Worm (Caenorhabditis elegans) whole organism, midembryonic: ENCODE data around the gene K07F5.15.

Source experiments
- T22C8.4 ChIP-seq: fragments of 200-800 bp; sonication (Bioruptor generic); IDR thresholded peaks from 2 replicates; pipeline ENCODE4 v1.3.6; 2022; ENCODE audit warnings: missing genetic modification characterization, missing compliant biosample characterization
- cog-1 ChIP-seq: sonication (generic microtip); optimal IDR thresholded peaks from 2 replicates; lab custom pipeline; 2016; ENCODE audit warnings: missing genetic modification characterization, missing compliant biosample characterization
- flt-1 ChIP-seq: fragments of 200-800 bp; sonication (Bioruptor generic); IDR thresholded peaks from 2 replicates; pipeline ENCODE4 v1.3.6; 2022; ENCODE audit warnings: missing genetic modification characterization, missing compliant biosample characterization
- klf-2 ChIP-seq: fragments of 200-800 bp; sonication (Bioruptor generic); conservative IDR thresholded peaks from 2 replicates; pipeline ENCODE4 v1.3.6; 2022; ENCODE audit warnings: missing genetic modification reagents, missing genetic modification characterization, missing compliant biosample characterization
- med-1 ChIP-seq: sonication (generic microtip); optimal IDR thresholded peaks from 2 replicates; lab custom pipeline; 2017; ENCODE audit warnings: missing genetic modification characterization, mild to moderate bottlenecking, missing compliant biosample characterization, antibody characterized with exemption, missing genetic modification reagents; ENCODE audit not compliant: insufficient read depth
- ref-1 ChIP-seq: fragments of 200-800 bp; sonication (Bioruptor generic); conservative IDR thresholded peaks from 2 replicates; pipeline ENCODE4 v1.3.6; 2022; ENCODE audit warnings: missing genetic modification reagents, missing genetic modification characterization, missing compliant biosample characterization
- tab-1 ChIP-seq: fragments of 200-800 bp; sonication (Bioruptor generic); IDR thresholded peaks from 2 replicates; pipeline ENCODE4 v1.3.6; 2022; ENCODE audit warnings: missing genetic modification characterization, missing compliant biosample characterization
- ztf-23 ChIP-seq: fragments of 200-800 bp; sonication (Bioruptor generic); IDR thresholded peaks from 2 replicates; pipeline ENCODE4 v1.3.6; 2022; ENCODE audit warnings: missing genetic modification reagents, missing genetic modification characterization, missing compliant biosample characterization
- ztf-29 ChIP-seq: fragments of 200-800 bp; sonication (Bioruptor generic); IDR thresholded peaks from 2 replicates; pipeline ENCODE4 v1.3.6; 2022; ENCODE audit warnings: missing genetic modification reagents, missing genetic modification characterization, missing compliant biosample characterization

Gene K07F5.15

ce11 chrIV:9864778-9865177, at the start of gene K07F5.15, which contains the start of gene K07F5.22:
Gene K07F5.15 (plus strand): TSS chrIV:9865078.
Gene K07F5.22 (plus strand): TSS chrIV:9865078.
- TF ChIP-seq cog-1 (tag; lab: Kevin White, UChicago) (no peak), T22C8.4 (GFP tag; lab: Robert Waterston, UW) (no peak), ztf-29 (GFP tag; lab: Robert Waterston, UW) (no peak), ztf-23 (GFP tag; lab: Robert Waterston, UW) (no peak), tab-1 (no peak), med-1 (GFP tag; lab: Kevin White, UChicago) (no peak), klf-2 (GFP tag; lab: Robert Waterston, UW) (no peak)

- TF ChIP-seq med-1 (GFP tag; lab: Kevin White, UChicago), result no peak
- TF ChIP-seq klf-2 (GFP tag; lab: Robert Waterston, UW), result no peak
- TF ChIP-seq ztf-29 (GFP tag; lab: Robert Waterston, UW), result no peak
- no peak for TF ChIP-seq ztf-23 (GFP tag; lab: Robert Waterston, UW)
- no peak for TF ChIP-seq tab-1
- no peak for TF ChIP-seq T22C8.4 (GFP tag; lab: Robert Waterston, UW)
- no peak for TF ChIP-seq ref-1 (GFP tag; lab: Robert Waterston, UW)
- no peak for TF ChIP-seq flt-1 (GFP tag; lab: Robert Waterston, UW)
These were observed 49.4 kb upstream of the K07F5.15 start, which contains the start of gene egl-20 for ce11 chrIV:9815432-9815831. Gene egl-20 (minus strand): TSS chrIV:9815532.

ce11 chrIV:9821621-9822020, 43.3 kb upstream of the K07F5.15 start, which contains the start of gene col-123:
Gene col-123 (plus strand): TSS chrIV:9821921.
- TF ChIP-seq flt-1 (GFP tag; lab: Robert Waterston, UW) (no peak), ztf-23 (GFP tag; lab: Robert Waterston, UW) (no peak)

ce11 chrIV:9822585-9822984, 42.3 kb upstream of the K07F5.15 start:
- TF ChIP-seq tab-1 (no peak), cog-1 (tag; lab: Kevin White, UChicago) (no peak), med-1 (GFP tag; lab: Kevin White, UChicago) (no peak), ztf-29 (GFP tag; lab: Robert Waterston, UW) (no peak), T22C8.4 (GFP tag; lab: Robert Waterston, UW) (no peak), ztf-23 (GFP tag; lab: Robert Waterston, UW) (no peak), klf-2 (GFP tag; lab: Robert Waterston, UW) (no peak), flt-1 (GFP tag; lab: Robert Waterston, UW) (no peak)

ce11 chrIV:9824480-9824879, 40.4 kb upstream of the K07F5.15 start, which contains the start of gene catp-6:
Gene catp-6 (minus strand): TSS chrIV:9824580.
- no peak for TF ChIP-seq flt-1 (GFP tag; lab: Robert Waterston, UW)
- TF ChIP-seq ztf-23 (GFP tag; lab: Robert Waterston, UW), result no peak
- no peak for TF ChIP-seq cog-1 (tag; lab: Kevin White, UChicago)
- no peak for TF ChIP-seq T22C8.4 (GFP tag; lab: Robert Waterston, UW)
- no peak for TF ChIP-seq tab-1
- no peak for TF ChIP-seq ztf-29 (GFP tag; lab: Robert Waterston, UW)
- TF ChIP-seq ref-1 (GFP tag; lab: Robert Waterston, UW), result no peak
- no peak for TF ChIP-seq klf-2 (GFP tag; lab: Robert Waterston, UW)
- TF ChIP-seq med-1 (GFP tag; lab: Kevin White, UChicago), result no peak

- TF ChIP-seq ztf-23 (GFP tag; lab: Robert Waterston, UW), result no peak
- peak; percentile 64; the same call in 1 of the 2 replicates for TF ChIP-seq ztf-29 (GFP tag; lab: Robert Waterston, UW)
- no peak for TF ChIP-seq ref-1 (GFP tag; lab: Robert Waterston, UW)
These were observed 39.6 kb upstream of the K07F5.15 start, which contains the start of gene mtr-4 for ce11 chrIV:9825196-9825744. Gene mtr-4 (plus strand): TSS chrIV:9825694.

ce11 chrIV:9832586-9832985, 32.3 kb upstream of the K07F5.15 start, which contains the start of gene kin-21:
Gene kin-21 (plus strand): TSS chrIV:9832886.
- TF ChIP-seq klf-2 (GFP tag; lab: Robert Waterston, UW) (no peak), ref-1 (GFP tag; lab: Robert Waterston, UW) (no peak), ztf-23 (GFP tag; lab: Robert Waterston, UW) (no peak), ztf-29 (GFP tag; lab: Robert Waterston, UW) (no peak), tab-1 (no peak), flt-1 (GFP tag; lab: Robert Waterston, UW) (no peak), cog-1 (tag; lab: Kevin White, UChicago) (no peak), med-1 (GFP tag; lab: Kevin White, UChicago) (no peak), T22C8.4 (GFP tag; lab: Robert Waterston, UW) (no peak)

ce11 chrIV:9833337-9833736, 31.5 kb upstream of the K07F5.15 start:
- TF ChIP-seq T22C8.4 (GFP tag; lab: Robert Waterston, UW) (no peak), ztf-23 (GFP tag; lab: Robert Waterston, UW) (no peak), flt-1 (GFP tag; lab: Robert Waterston, UW) (no peak), cog-1 (tag; lab: Kevin White, UChicago) (no peak), klf-2 (GFP tag; lab: Robert Waterston, UW) (no peak), ref-1 (GFP tag; lab: Robert Waterston, UW) (no peak), tab-1 (no peak), med-1 (GFP tag; lab: Kevin White, UChicago) (no peak), ztf-29 (GFP tag; lab: Robert Waterston, UW) (no peak)

ce11 chrIV:9836317-9836716, 28.6 kb upstream of the K07F5.15 start, which contains the start of gene msp-81:
Gene msp-81 (minus strand): TSS chrIV:9836417.
- TF ChIP-seq ztf-29 (GFP tag; lab: Robert Waterston, UW) (no peak), cog-1 (tag; lab: Kevin White, UChicago) (no peak)
